Worm (Caenorhabditis elegans) whole organism, midembryonic: ENCODE data around the gene B0244.17.

Experiments
- T22C8.4 ChIP-seq: fragments of 200-800 bp; sonication (Bioruptor generic); IDR thresholded peaks from 2 replicates; pipeline ENCODE4 v1.3.6; 2022; ENCODE audit warnings: missing genetic modification characterization, missing compliant biosample characterization
- cog-1 ChIP-seq: sonication (generic microtip); optimal IDR thresholded peaks from 2 replicates; lab custom pipeline; 2016; ENCODE audit warnings: missing genetic modification characterization, missing compliant biosample characterization
- flt-1 ChIP-seq: fragments of 200-800 bp; sonication (Bioruptor generic); IDR thresholded peaks from 2 replicates; pipeline ENCODE4 v1.3.6; 2022; ENCODE audit warnings: missing genetic modification characterization, missing compliant biosample characterization
- klf-2 ChIP-seq: fragments of 200-800 bp; sonication (Bioruptor generic); conservative IDR thresholded peaks from 2 replicates; pipeline ENCODE4 v1.3.6; 2022; ENCODE audit warnings: missing genetic modification reagents, missing genetic modification characterization, missing compliant biosample characterization
- med-1 ChIP-seq: sonication (generic microtip); optimal IDR thresholded peaks from 2 replicates; lab custom pipeline; 2017; ENCODE audit warnings: missing genetic modification characterization, mild to moderate bottlenecking, missing compliant biosample characterization, antibody characterized with exemption, missing genetic modification reagents; ENCODE audit not compliant: insufficient read depth
- ref-1 ChIP-seq: fragments of 200-800 bp; sonication (Bioruptor generic); conservative IDR thresholded peaks from 2 replicates; pipeline ENCODE4 v1.3.6; 2022; ENCODE audit warnings: missing genetic modification reagents, missing genetic modification characterization, missing compliant biosample characterization
- tab-1 ChIP-seq: fragments of 200-800 bp; sonication (Bioruptor generic); IDR thresholded peaks from 2 replicates; pipeline ENCODE4 v1.3.6; 2022; ENCODE audit warnings: missing genetic modification characterization, missing compliant biosample characterization
- ztf-23 ChIP-seq: fragments of 200-800 bp; sonication (Bioruptor generic); IDR thresholded peaks from 2 replicates; pipeline ENCODE4 v1.3.6; 2022; ENCODE audit warnings: missing genetic modification reagents, missing genetic modification characterization, missing compliant biosample characterization
- ztf-29 ChIP-seq: fragments of 200-800 bp; sonication (Bioruptor generic); IDR thresholded peaks from 2 replicates; pipeline ENCODE4 v1.3.6; 2022; ENCODE audit warnings: missing genetic modification reagents, missing genetic modification characterization, missing compliant biosample characterization

Gene B0244.17

ce11 chrIII:5747185-5747584 lies 14.2 kb downstream of the B0244.17 start, which contains the start of gene B0244.4:
B0244.4 (plus strand) TSS chrIII:5747485.
- TF ChIP-seq flt-1 (GFP tag; lab: Robert Waterston, UW) (no peak), med-1 (no peak), ref-1 (no peak), tab-1 (no peak), ztf-23 (GFP tag; lab: Robert Waterston, UW) (no peak), ztf-29 (GFP tag; lab: Robert Waterston, UW) (no peak), klf-2 (no peak), T22C8.4 (no peak), cog-1 (tag; lab: Kevin White, UChicago) (no peak)

- no peak for TF ChIP-seq cog-1 (tag; lab: Kevin White, UChicago)
Observed at ce11 chrIII:5748360-5748759, 15.3 kb downstream of the B0244.17 start.

- no peak for TF ChIP-seq tab-1
- TF ChIP-seq ztf-29 (GFP tag; lab: Robert Waterston, UW): no peak
- no peak for TF ChIP-seq ref-1
- no peak for TF ChIP-seq med-1
- TF ChIP-seq flt-1 (GFP tag; lab: Robert Waterston, UW): no peak
- no peak for TF ChIP-seq T22C8.4
- TF ChIP-seq klf-2: no peak
- TF ChIP-seq ztf-23 (GFP tag; lab: Robert Waterston, UW): no peak
- TF ChIP-seq cog-1 (tag; lab: Kevin White, UChicago): no peak
Observed at ce11 chrIII:5750503-5750902, 17.5 kb downstream of the B0244.17 start.

ce11 chrIII:5755204-5755603 lies 22.2 kb downstream of the B0244.17 start, which contains the start of gene ida-1:
ida-1 (plus strand) TSS chrIII:5755539.
- no peak for TF ChIP-seq tab-1
- TF ChIP-seq med-1: no peak
- no peak for TF ChIP-seq cog-1 (tag; lab: Kevin White, UChicago)
- peak; percentile 32; the same call in 1 of the 2 replicates for TF ChIP-seq T22C8.4
- TF ChIP-seq flt-1 (GFP tag; lab: Robert Waterston, UW): no peak

- TF ChIP-seq flt-1 (GFP tag; lab: Robert Waterston, UW): no peak
- TF ChIP-seq ztf-29 (GFP tag; lab: Robert Waterston, UW): no peak
Observed at ce11 chrIII:5757492-5758045, 24.5 kb downstream of the B0244.17 start.

ce11 chrIII:5758519-5759099 lies 25.6 kb downstream of the B0244.17 start:
- no peak for TF ChIP-seq flt-1 (GFP tag; lab: Robert Waterston, UW)
- no peak for TF ChIP-seq ztf-29 (GFP tag; lab: Robert Waterston, UW)
- no peak for TF ChIP-seq klf-2
- no peak for TF ChIP-seq ref-1
- no peak for TF ChIP-seq T22C8.4
- TF ChIP-seq cog-1 (tag; lab: Kevin White, UChicago): no peak
- TF ChIP-seq ztf-23 (GFP tag; lab: Robert Waterston, UW): no peak
- TF ChIP-seq med-1: no peak
- TF ChIP-seq tab-1: no peak

- TF ChIP-seq T22C8.4 (no peak), ref-1 (no peak), med-1 (no peak), cog-1 (tag; lab: Kevin White, UChicago) (no peak), tab-1 (no peak), flt-1 (GFP tag; lab: Robert Waterston, UW) (no peak), klf-2 (no peak), ztf-23 (GFP tag; lab: Robert Waterston, UW) (no peak), ztf-29 (GFP tag; lab: Robert Waterston, UW) (no peak)
Observed at ce11 chrIII:5760721-5761120, 27.7 kb downstream of the B0244.17 start.

ce11 chrIII:5761886-5762285 lies 28.9 kb downstream of the B0244.17 start:
- no peak for TF ChIP-seq flt-1 (GFP tag; lab: Robert Waterston, UW)
- TF ChIP-seq ztf-23 (GFP tag; lab: Robert Waterston, UW): no peak
- no peak for TF ChIP-seq cog-1 (tag; lab: Kevin White, UChicago)
- TF ChIP-seq tab-1: no peak
- no peak for TF ChIP-seq ztf-29 (GFP tag; lab: Robert Waterston, UW)
- no peak for TF ChIP-seq ref-1
- TF ChIP-seq klf-2: no peak
- no peak for TF ChIP-seq med-1

- no peak for TF ChIP-seq med-1
Observed at ce11 chrIII:5763988-5764387, 31.0 kb downstream of the B0244.17 start.

- TF ChIP-seq ref-1 (no peak), med-1 (no peak), ztf-29 (GFP tag; lab: Robert Waterston, UW) (0 out of 2 replicates have a peak, but pooled peaks have one; percentile 42), flt-1 (GFP tag; lab: Robert Waterston, UW) (peak; percentile 76), klf-2 (no peak; the same call in 1 of the 2 replicates), cog-1 (tag; lab: Kevin White, UChicago) (peak; percentile 11), ztf-23 (GFP tag; lab: Robert Waterston, UW) (peak; percentile 73; the same call in 1 of the 2 replicates), T22C8.4 (no peak), tab-1 (peak; percentile 80; the same call in 1 of the 2 replicates)
Observed at ce11 chrIII:5769726-5770235, 36.8 kb downstream of the B0244.17 start, which contains the start of gene cutl-23. cutl-23 (plus strand) TSS chrIII:5770185.

ce11 chrIII:5782080-5782479 lies 49.1 kb downstream of the B0244.17 start:
- TF ChIP-seq cog-1 (tag; lab: Kevin White, UChicago) (no peak), klf-2 (no peak), ztf-23 (GFP tag; lab: Robert Waterston, UW) (no peak), tab-1 (no peak), ztf-29 (GFP tag; lab: Robert Waterston, UW) (no peak), T22C8.4 (no peak), ref-1 (no peak), med-1 (no peak), flt-1 (GFP tag; lab: Robert Waterston, UW) (no peak)
